Worm (Caenorhabditis elegans) whole organism, late embryonic: ENCODE measurements around the gene Y45F10B.9.

Experiments
- nfya-1 ChIP-seq: sonication (generic microtip); optimal IDR thresholded peaks from 2 replicates; lab custom pipeline; 2017; ENCODE audit warnings: missing genetic modification characterization, mild to moderate bottlenecking, missing compliant biosample characterization, antibody characterized with exemption, moderate library complexity
- nhr-11 ChIP-seq: fragments of 150-350 bp; optimal IDR thresholded peaks from 2 replicates; lab custom pipeline; 2014; ENCODE audit warnings: missing biosample characterization, missing genetic modification characterization
- pha-2 ChIP-seq: sonication (generic microtip); optimal IDR thresholded peaks from 2 replicates; lab custom pipeline; 2017; ENCODE audit warnings: mild to moderate bottlenecking, missing genetic modification characterization, missing compliant biosample characterization
- tbx-7 ChIP-seq: sonication (generic microtip); optimal IDR thresholded peaks from 2 replicates; lab custom pipeline; 2016; ENCODE audit warnings: missing genotype, missing genetic modification characterization, missing compliant biosample characterization

- TF ChIP-seq pha-2: no peak
- no peak for TF ChIP-seq tbx-7 (tag; lab: Kevin White, UChicago)
- no peak for TF ChIP-seq nfya-1
- no peak for TF ChIP-seq nhr-11 (tag; lab: Kevin White, UChicago)
Observed at ce11 chrIV:13623533-13623932, 25.8 kb upstream of the Y45F10B.9 start, which contains the start of gene C08F11.1.
